Worm (Caenorhabditis elegans): Measurements from ENCODE around the gene utx-1.

utx-1 gene

ce11 chrX:8549026-8549425 lies 7.9 kb upstream of the utx-1 start, which contains the start of gene D2021.4 (continued):
- TF ChIP-seq mep-1 (tag; optimal IDR thresholded peaks at IDR 0.05) (peak; percentile 13), nhr-6 (tag; optimal IDR thresholded peaks at IDR 0.05) (no peak), D1046.2 (GFP tag; IDR thresholded peaks at IDR 0.05) (no peak), lin-29 (GFP tag; IDR thresholded peaks at IDR 0.05) (no peak), daf-16 (GFP tag; optimal IDR thresholded peaks at IDR 0.05) (no peak), daf-16 (tag; optimal IDR thresholded peaks at IDR 0.05) (peak; percentile 98), nhr-10 (tag; optimal IDR thresholded peaks at IDR 0.05) (no peak), lir-3 (tag; optimal IDR thresholded peaks at IDR 0.05) (no peak), lsy-2 (tag; optimal IDR thresholded peaks at IDR 0.05) (no peak), dve-1 (tag; optimal IDR thresholded peaks at IDR 0.05; ENCODE audit: insufficient read depth) (peak; percentile 55)

- TF ChIP-seq nhr-10 (tag; optimal IDR thresholded peaks at IDR 0.05) (no peak), ceh-82 (tag; optimal IDR thresholded peaks at IDR 0.05) (no peak), ztf-7 (tag; optimal IDR thresholded peaks at IDR 0.05) (no peak), aha-1 (tag) (peak; percentile 91), lin-29 (GFP tag; IDR thresholded peaks at IDR 0.05) (no peak), snpc-4 (tag; optimal IDR thresholded peaks at IDR 0.05) (no peak), hlh-30 (tag; optimal IDR thresholded peaks at IDR 0.05; ENCODE audit: insufficient read depth) (peak; percentile 84), zag-1 (tag; optimal IDR thresholded peaks at IDR 0.05) (no peak), snpc-1.2 (GFP tag; IDR thresholded peaks at IDR 0.05) (no peak), nhr-25 (tag; optimal IDR thresholded peaks at IDR 0.05; ENCODE audit: borderline replicate concordance, insufficient read depth) (no peak), dpl-1 (GFP tag; optimal IDR thresholded peaks at IDR 0.05) (peak; percentile 23), lin-1 (GFP tag; IDR thresholded peaks at IDR 0.05) (0 out of 2 replicates have a peak, but pooled peaks have one; percentile 18), nhr-48 (tag; optimal IDR thresholded peaks at IDR 0.05) (peak; percentile 71), lim-7 (GFP tag; IDR thresholded peaks at IDR 0.05) (no peak), R02D3.7 (tag; optimal IDR thresholded peaks at IDR 0.05) (no peak), D1046.2 (GFP tag; IDR thresholded peaks at IDR 0.05) (no peak), lin-15B (tag; optimal IDR thresholded peaks at IDR 0.05) (no peak), nhr-28 (tag; optimal IDR thresholded peaks at IDR 0.05) (peak; percentile 92), zip-2 (tag; optimal IDR thresholded peaks at IDR 0.05) (no peak), fos-1 (tag; optimal IDR thresholded peaks at IDR 0.05) (no peak), spr-3 (GFP tag; optimal IDR thresholded peaks at IDR 0.05) (no peak), dve-1 (tag; optimal IDR thresholded peaks at IDR 0.05; ENCODE audit: insufficient read depth) (peak; percentile 87), daf-8 (GFP tag; IDR thresholded peaks at IDR 0.05) (no peak), aly-2 (tag; optimal IDR thresholded peaks at IDR 0.05) (no peak), zip-11 (GFP tag; IDR thresholded peaks at IDR 0.05) (no peak), F37D6.2 (tag; optimal IDR thresholded peaks at IDR 0.05) (no peak), fkh-10 (GFP tag; optimal IDR thresholded peaks at IDR 0.05) (no peak), unc-39 (tag; optimal IDR thresholded peaks at IDR 0.05) (no peak), ces-1 (GFP tag; optimal IDR thresholded peaks at IDR 0.05) (no peak), lsy-2 (tag; optimal IDR thresholded peaks at IDR 0.05) (peak; percentile 37 to 59), T20F7.1 (GFP tag; optimal IDR thresholded peaks at IDR 0.05) (peak; percentile 36), pqm-1 (tag; optimal IDR thresholded peaks at IDR 0.05) (peak; percentile 12), hif-1 (tag; optimal IDR thresholded peaks at IDR 0.05) (peak in 1 of 2 experiments; percentile 72), ZK546.5 (tag; optimal IDR thresholded peaks at IDR 0.05) (no peak), mes-2 (tag; optimal IDR thresholded peaks at IDR 0.05; ENCODE audit: poor library complexity, severe bottlenecking) (peak; percentile 57), F10B5.3 (tag; optimal IDR thresholded peaks at IDR 0.05) (no peak), mep-1 (tag; optimal IDR thresholded peaks at IDR 0.05) (peak; percentile 75), lir-3 (tag; optimal IDR thresholded peaks at IDR 0.05) (no peak), rbr-2 (tag; optimal IDR thresholded peaks at IDR 0.05) (peak; percentile 31), nhr-237 (tag; optimal IDR thresholded peaks at IDR 0.05) (no peak), spr-1 (tag; optimal IDR thresholded peaks at IDR 0.05) (peak; percentile 21), zfp-3 (GFP tag; conservative IDR thresholded peaks at IDR 0.05) (no peak), nhr-111 (GFP tag; optimal IDR thresholded peaks at IDR 0.05) (no peak), nhr-11 (tag; optimal IDR thresholded peaks at IDR 0.05) (peak; percentile 33), attf-4 (tag; optimal IDR thresholded peaks at IDR 0.05) (no peak), zfp-2 (tag; optimal IDR thresholded peaks at IDR 0.05) (no peak), cey-2 (tag; optimal IDR thresholded peaks at IDR 0.05; ENCODE audit: borderline replicate concordance, insufficient read depth) (peak; percentile 65)
Measured at ce11 chrX:8550099-8550498, 6.8 kb upstream of the utx-1 start.

Data from whole organism, L4 larva.